Worm (Caenorhabditis elegans) whole organism, L4 larva: ENCODE measurements around the gene Y43B11AR.1.

ENCODE experiments used
- F37D6.2 ChIP-seq: sonication (generic microtip); optimal IDR thresholded peaks from 2 replicates; lab custom pipeline; 2016; ENCODE audit warnings: mild to moderate bottlenecking, missing genetic modification characterization, missing compliant biosample characterization
- F44E2.7 ChIP-seq: fragments of 200-800 bp; sonication (Bioruptor generic); IDR thresholded peaks from 2 replicates; pipeline ENCODE4 v2.1.2; 2022; ENCODE audit warnings: missing genetic modification characterization, missing compliant biosample characterization
- F49E8.2 ChIP-seq: sonication (generic microtip); optimal IDR thresholded peaks from 2 replicates; lab custom pipeline; 2016; ENCODE audit warnings: missing compliant biosample characterization, mild to moderate bottlenecking, missing genetic modification characterization, borderline replicate concordance
- R02D3.7 ChIP-seq: fragments of 150-350 bp; sonication (generic microtip); optimal IDR thresholded peaks from 3 replicates; lab custom pipeline; 2014; ENCODE audit warnings: missing biosample characterization, missing genetic modification characterization
- T26A8.4 ChIP-seq: fragments of 200-800 bp; sonication (Bioruptor generic); IDR thresholded peaks from 2 replicates; pipeline ENCODE4 v1.3.6; 2022; ENCODE audit warnings: missing genetic modification characterization, missing compliant biosample characterization
- Y105C5A.15 ChIP-seq: fragments of 200-800 bp; sonication (Bioruptor generic); IDR thresholded peaks from 2 replicates; pipeline ENCODE4 v1.3.6; 2022; ENCODE audit warnings: missing genetic modification characterization, missing compliant biosample characterization
- Y48G9A.11 ChIP-seq: fragments of 200-800 bp; sonication (Bioruptor generic); IDR thresholded peaks from 2 replicates; pipeline ENCODE4 v1.3.6; 2022; ENCODE audit warnings: missing genetic modification reagents, missing genetic modification characterization, missing compliant biosample characterization
- Y75B8A.6 ChIP-seq: fragments of 200-800 bp; sonication (Bioruptor generic); IDR thresholded peaks from 2 replicates; pipeline ENCODE4 v1.3.6; 2022; ENCODE audit warnings: missing genetic modification reagents, missing genetic modification characterization, missing compliant biosample characterization
- ZK337.2 ChIP-seq: fragments of 200-800 bp; sonication (Bioruptor generic); IDR thresholded peaks from 2 replicates; pipeline ENCODE4 v1.3.6; 2022; ENCODE audit warnings: missing genetic modification reagents, missing genetic modification characterization, missing compliant biosample characterization
- ZK546.5 ChIP-seq, 2 experiments: sonication (generic microtip); optimal IDR thresholded peaks; 2 replicates each; lab custom pipeline; 2017; ENCODE audit warnings: missing biosample characterization in 2 of 2, missing genetic modification characterization in 2 of 2
- aha-1 ChIP-seq: fragments of 150-350 bp; peaks from one replicate; lab custom pipeline; 2014; ENCODE audit warnings: missing biosample characterization, missing genetic modification characterization
- ama-1 ChIP-seq: fragments of 150-350 bp; optimal IDR thresholded peaks from 2 replicates; lab custom pipeline; 2014; ENCODE audit warnings: inconsistent platforms, mixed read lengths
- arid-1 ChIP-seq: fragments of 200-800 bp; sonication (Bioruptor generic); conservative IDR thresholded peaks from 2 replicates; pipeline ENCODE4 v1.3.6; 2022; ENCODE audit warnings: missing genetic modification reagents, missing genetic modification characterization, missing compliant biosample characterization
- ceh-62 ChIP-seq: sonication (generic microtip); optimal IDR thresholded peaks from 2 replicates; lab custom pipeline; 2017; ENCODE audit warnings: missing biosample characterization, missing genetic modification characterization
- ceh-82 ChIP-seq: sonication (generic microtip); optimal IDR thresholded peaks from 2 replicates; lab custom pipeline; 2017; ENCODE audit warnings: missing biosample characterization, missing genetic modification characterization
- ctbp-1 ChIP-seq: fragments of 200-800 bp; sonication (Bioruptor generic); IDR thresholded peaks from 2 replicates; pipeline ENCODE4 v1.3.6; 2022; ENCODE audit warnings: missing genetic modification reagents, missing genetic modification characterization, missing compliant biosample characterization
- daf-12 ChIP-seq: fragments of 150-350 bp; optimal IDR thresholded peaks from 2 replicates; lab custom pipeline; 2014; ENCODE audit warnings: missing biosample characterization, missing genetic modification reagents, missing genetic modification characterization
- daf-16 ChIP-seq, 3 experiments: sonication (generic microtip); optimal IDR thresholded peaks; 2 replicates each; lab custom pipeline; 2016 to 2017; ENCODE audit warnings: missing genetic modification characterization in 3 of 3, missing genetic modification reagents in 3 of 3, mild to moderate bottlenecking in 2 of 3, missing compliant biosample characterization in 2 of 3, missing biosample characterization in 1 of 3, moderate library complexity in 1 of 3
- dmd-6 ChIP-seq: fragments of 200-800 bp; sonication (Bioruptor generic); IDR thresholded peaks from 2 replicates; pipeline ENCODE4 v1.3.6; 2022; ENCODE audit warnings: missing genetic modification reagents, missing genetic modification characterization, missing compliant biosample characterization
- dpl-1 ChIP-seq: fragments of 150-350 bp; optimal IDR thresholded peaks from 2 replicates; lab custom pipeline; 2014; ENCODE audit warnings: missing biosample characterization, missing genetic modification reagents, missing genetic modification characterization
- dve-1 ChIP-seq: sonication (generic microtip); optimal IDR thresholded peaks from 2 replicates; lab custom pipeline; 2017; ENCODE audit warnings: antibody characterized with exemption, mild to moderate bottlenecking, missing genetic modification characterization, missing compliant biosample characterization; ENCODE audit not compliant: insufficient read depth
- egl-27 ChIP-seq: sonication (generic microtip); optimal IDR thresholded peaks from 3 replicates; lab custom pipeline; 2017; ENCODE audit warnings: missing biosample characterization, missing genetic modification reagents, missing genetic modification characterization
- egl-43 ChIP-seq: fragments of 200-800 bp; sonication (Bioruptor generic); IDR thresholded peaks from 2 replicates; pipeline ENCODE4 v1.3.6; 2022; ENCODE audit warnings: missing genetic modification reagents, missing genetic modification characterization, missing compliant biosample characterization
- hif-1 ChIP-seq, 2 experiments: sonication (generic microtip); optimal IDR thresholded peaks; 2 replicates each; lab custom pipeline; 2016 to 2017; ENCODE audit warnings: missing compliant biosample characterization in 2 of 2, missing genetic modification characterization in 2 of 2, missing genetic modification reagents in 2 of 2, missing genotype in 2 of 2, mild to moderate bottlenecking in 1 of 2
- hlh-30 ChIP-seq: sonication (generic microtip); optimal IDR thresholded peaks from 2 replicates; lab custom pipeline; 2017; ENCODE audit warnings: antibody characterized with exemption, mild to moderate bottlenecking, missing genetic modification characterization, missing compliant biosample characterization; ENCODE audit not compliant: insufficient read depth
- hmg-1.1 ChIP-seq: fragments of 200-800 bp; sonication (Bioruptor generic); IDR thresholded peaks from 2 replicates; pipeline ENCODE4 v1.3.6; 2022; ENCODE audit warnings: missing genetic modification reagents, missing genetic modification characterization, missing compliant biosample characterization
- jun-1 ChIP-seq: fragments of 150-350 bp; optimal IDR thresholded peaks from 2 replicates; lab custom pipeline; 2014; ENCODE audit warnings: missing biosample characterization, missing genetic modification reagents, missing genetic modification characterization
- lin-13 ChIP-seq: fragments of 150-350 bp; optimal IDR thresholded peaks from 2 replicates; lab custom pipeline; 2014; ENCODE audit warnings: missing biosample characterization, missing genetic modification reagents, missing genetic modification characterization
- lin-15B ChIP-seq: fragments of 150-350 bp; sonication (generic microtip); optimal IDR thresholded peaks from 3 replicates; lab custom pipeline; 2014; ENCODE audit warnings: missing biosample characterization, missing genetic modification characterization
- lin-29 ChIP-seq: fragments of 200-800 bp; sonication (Bioruptor generic); IDR thresholded peaks from 2 replicates; pipeline ENCODE4 v1.3.6; 2022; ENCODE audit warnings: missing genetic modification reagents, missing genetic modification characterization, missing compliant biosample characterization
- lir-3 ChIP-seq: sonication (generic microtip); optimal IDR thresholded peaks from 2 replicates; lab custom pipeline; 2016; ENCODE audit warnings: mild to moderate bottlenecking, missing genetic modification characterization, missing compliant biosample characterization
- nhr-102 ChIP-seq: sonication (generic microtip); optimal IDR thresholded peaks from 2 replicates; lab custom pipeline; 2016; ENCODE audit warnings: mild to moderate bottlenecking, missing genetic modification characterization, moderate library complexity, missing compliant biosample characterization
- nhr-237 ChIP-seq: sonication (generic microtip); optimal IDR thresholded peaks from 2 replicates; lab custom pipeline; 2017; ENCODE audit warnings: missing biosample characterization, missing genetic modification characterization
- nhr-25 ChIP-seq: sonication (generic microtip); optimal IDR thresholded peaks from 2 replicates; lab custom pipeline; 2017; ENCODE audit warnings: missing genetic modification characterization, mild to moderate bottlenecking, missing compliant biosample characterization, antibody characterized with exemption, moderate library complexity, borderline replicate concordance; ENCODE audit not compliant: insufficient read depth
- nhr-28 ChIP-seq: fragments of 150-350 bp; optimal IDR thresholded peaks from 2 replicates; lab custom pipeline; 2014; ENCODE audit warnings: missing biosample characterization, missing genetic modification characterization
- nhr-41 ChIP-seq: fragments of 200-800 bp; sonication (Bioruptor generic); IDR thresholded peaks from 2 replicates; pipeline ENCODE4 v1.3.6; 2022; ENCODE audit warnings: missing genetic modification reagents, missing genetic modification characterization, missing compliant biosample characterization
- nhr-42 ChIP-seq: fragments of 200-800 bp; sonication (Bioruptor generic); IDR thresholded peaks from 2 replicates; pipeline ENCODE4 v1.3.6; 2022; ENCODE audit warnings: missing genetic modification characterization, missing compliant biosample characterization
- pqm-1 ChIP-seq: sonication (generic microtip); optimal IDR thresholded peaks from 2 replicates; lab custom pipeline; 2017; ENCODE audit warnings: missing biosample characterization, missing genetic modification characterization
- set-16 ChIP-seq: fragments of 200-800 bp; sonication (Bioruptor generic); IDR thresholded peaks from 2 replicates; pipeline ENCODE4 v1.3.6; 2022; ENCODE audit warnings: missing genetic modification reagents, missing genetic modification characterization, missing compliant biosample characterization
- skn-1 ChIP-seq: fragments of 150-350 bp; optimal IDR thresholded peaks from 2 replicates; lab custom pipeline; 2014; ENCODE audit warnings: missing biosample characterization, missing genetic modification characterization
- snpc-1.2 ChIP-seq: fragments of 200-800 bp; sonication (Bioruptor generic); IDR thresholded peaks from 2 replicates; pipeline ENCODE4 v1.3.6; 2022; ENCODE audit warnings: missing genetic modification reagents, missing genetic modification characterization, missing compliant biosample characterization
- spr-1 ChIP-seq: sonication (generic microtip); optimal IDR thresholded peaks from 2 replicates; lab custom pipeline; 2016; ENCODE audit warnings: mild to moderate bottlenecking, missing genetic modification characterization, missing compliant biosample characterization
- spr-3 ChIP-seq: fragments of 200-800 bp; sonication (Bioruptor generic); optimal IDR thresholded peaks from 2 replicates; lab custom pipeline; 2018; ENCODE audit warnings: mild to moderate bottlenecking, missing genetic modification characterization, missing compliant biosample characterization
- unc-130 ChIP-seq: sonication (generic microtip); optimal IDR thresholded peaks from 2 replicates; lab custom pipeline; 2016; ENCODE audit warnings: missing genetic modification reagents, missing genetic modification characterization, missing compliant biosample characterization
- vab-7 ChIP-seq: fragments of 200-800 bp; sonication (Bioruptor generic); IDR thresholded peaks from 2 replicates; pipeline ENCODE4 v1.3.6; 2022; ENCODE audit warnings: missing genetic modification reagents, missing genetic modification characterization, missing compliant biosample characterization
- zfp-2 ChIP-seq: sonication (generic microtip); optimal IDR thresholded peaks from 2 replicates; lab custom pipeline; 2016; ENCODE audit warnings: mild to moderate bottlenecking, missing genetic modification characterization, missing compliant biosample characterization
- zfp-3 ChIP-seq: fragments of 200-800 bp; sonication (Bioruptor generic); conservative IDR thresholded peaks from 2 replicates; pipeline ENCODE4 v1.3.6; 2022; ENCODE audit warnings: missing genetic modification reagents, missing genetic modification characterization, missing compliant biosample characterization
- zip-2 ChIP-seq: fragments of 150-350 bp; optimal IDR thresholded peaks from 2 replicates; lab custom pipeline; 2014; ENCODE audit warnings: missing biosample characterization, missing genetic modification characterization
- ztf-11 ChIP-seq: fragments of 150-350 bp; optimal IDR thresholded peaks from 2 replicates; lab custom pipeline; 2014; ENCODE audit warnings: missing biosample characterization, missing genetic modification characterization

Y43B11AR.1 gene

DNA sequence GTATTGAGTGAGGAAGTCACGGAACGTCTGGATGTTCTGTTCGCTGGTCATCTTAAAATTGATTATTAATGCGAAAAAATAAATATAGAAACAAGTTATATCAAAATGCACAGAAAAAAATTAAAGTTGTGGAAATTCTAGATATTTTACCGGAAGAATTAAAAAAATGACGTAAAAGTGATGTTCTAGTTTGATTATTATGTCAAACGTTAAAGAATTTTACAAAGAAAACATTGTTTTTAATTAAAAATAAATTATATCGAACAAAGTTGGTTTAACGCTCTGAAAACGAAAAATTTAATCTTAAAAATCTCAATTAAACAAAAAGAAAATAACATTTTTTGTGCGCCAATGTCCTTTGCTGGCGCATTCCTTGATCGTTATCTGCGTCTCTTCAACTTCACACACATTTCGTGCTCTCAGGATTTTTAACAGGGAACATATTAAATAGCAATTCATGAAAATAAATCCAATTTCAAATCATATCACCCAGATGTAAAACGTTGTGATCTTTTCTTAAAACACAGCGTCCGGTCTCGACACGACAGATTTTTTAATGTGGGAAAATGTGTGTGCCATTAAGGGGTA is 36.7 kb upstream of the Y43B11AR.1 start, which contains the start of gene tin-9.1 (continued):
- TF ChIP-seq hlh-30 (tag; lab: Kevin White, UChicago): peak; percentile 66
- TF ChIP-seq egl-27: no peak
- TF ChIP-seq ceh-82 (tag; lab: Kevin White, UChicago): no peak
- TF ChIP-seq set-16: no peak
- TF ChIP-seq arid-1 (GFP tag; lab: Robert Waterston, UW): no peak
- no peak for TF ChIP-seq ama-1 (lab: Kevin White, UChicago)
- TF ChIP-seq lin-15B (tag; lab: Kevin White, UChicago): no peak
- no peak for TF ChIP-seq lin-29 (GFP tag; lab: Robert Waterston, UW)
- TF ChIP-seq R02D3.7 (tag; lab: Kevin White, UChicago): no peak
- no peak for TF ChIP-seq skn-1 (tag; lab: Kevin White, UChicago)
- TF ChIP-seq ZK546.5 (tag; optimal IDR thresholded peaks at IDR 0.05; lab: Kevin White, UChicago): no peak
- no peak for TF ChIP-seq pqm-1 (tag; lab: Kevin White, UChicago)
- peak; percentile 21 for TF ChIP-seq F37D6.2 (tag; lab: Kevin White, UChicago)
- no peak for TF ChIP-seq ztf-11
- TF ChIP-seq egl-43 (GFP tag; lab: Robert Waterston, UW): no peak
- TF ChIP-seq daf-12 (tag; lab: Kevin White, UChicago): no peak
- no peak for TF ChIP-seq Y75B8A.6 (GFP tag; lab: Robert Waterston, UW)
- TF ChIP-seq nhr-25 (tag; lab: Kevin White, UChicago): no peak
- no peak for TF ChIP-seq ctbp-1
- no peak for TF ChIP-seq ceh-62 (tag; lab: Kevin White, UChicago)
- TF ChIP-seq F44E2.7 (GFP tag; lab: Robert Waterston, UW): no peak
- peak; percentile 28; the same call in 1 of the 2 replicates for TF ChIP-seq T26A8.4 (GFP tag; lab: Robert Waterston, UW)
- TF ChIP-seq Y105C5A.15 (GFP tag; lab: Robert Waterston, UW): no peak
- TF ChIP-seq hif-1 (tag; optimal IDR thresholded peaks at IDR 0.05; lab: Kevin White, UChicago): no peak
- no peak for TF ChIP-seq unc-130 (GFP tag; lab: Kevin White, UChicago)

DNA sequence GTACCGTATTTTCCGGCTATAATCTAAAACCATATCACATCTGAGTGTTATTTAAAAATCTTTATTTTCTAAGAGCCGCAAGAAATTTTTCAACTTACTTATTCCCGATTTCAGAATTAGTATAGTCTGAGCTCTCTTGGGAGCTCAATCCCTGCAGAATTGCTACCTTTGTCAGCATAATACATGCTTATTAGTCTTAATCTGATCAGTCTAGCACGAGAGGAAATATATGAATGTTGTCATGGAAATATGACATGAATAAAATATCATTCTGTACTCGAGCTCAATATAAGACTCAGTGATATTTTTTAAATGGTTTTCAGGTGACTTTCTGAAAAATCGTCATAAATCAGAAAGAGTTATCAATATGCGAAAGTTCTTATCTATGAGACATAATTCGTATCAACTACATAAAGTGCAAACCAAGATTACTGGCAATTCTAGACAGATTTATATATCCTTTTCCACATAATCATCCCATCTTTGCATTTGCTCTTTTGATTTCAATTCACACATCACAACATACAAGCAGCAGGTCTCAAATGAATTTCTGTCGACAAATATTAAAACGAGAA is 35.9 kb upstream of the Y43B11AR.1 start:
- peak; percentile 35 for TF ChIP-seq nhr-28 (tag; lab: Kevin White, UChicago)
- TF ChIP-seq zip-2 (tag; lab: Kevin White, UChicago): no peak
- peak; percentile 20 for TF ChIP-seq dve-1
- TF ChIP-seq zfp-2 (tag; lab: Kevin White, UChicago): no peak
- no peak for TF ChIP-seq zfp-3
- TF ChIP-seq jun-1 (tag; lab: Kevin White, UChicago): no peak
- TF ChIP-seq lin-13 (GFP tag; lab: Kevin White, UChicago): no peak
- TF ChIP-seq vab-7 (GFP tag; lab: Robert Waterston, UW): no peak
- TF ChIP-seq nhr-237 (tag; lab: Kevin White, UChicago): no peak
- peak; percentile 33; the same call in 1 of the 2 replicates for TF ChIP-seq dmd-6 (GFP tag; lab: Robert Waterston, UW)
- no peak for TF ChIP-seq ctbp-1
- TF ChIP-seq aha-1 (tag; lab: Kevin White, UChicago): peak; percentile 19
- no peak for TF ChIP-seq lir-3 (tag; lab: Kevin White, UChicago)
- TF ChIP-seq dpl-1 (GFP tag; lab: Kevin White, UChicago): no peak
- no peak for TF ChIP-seq snpc-1.2
- no peak for TF ChIP-seq spr-3
- no peak for TF ChIP-seq hmg-1.1
- TF ChIP-seq nhr-42 (GFP tag; lab: Robert Waterston, UW): no peak
- peak; percentile 66 for TF ChIP-seq pqm-1 (tag; lab: Kevin White, UChicago)
- no peak for TF ChIP-seq nhr-41 (GFP tag; lab: Robert Waterston, UW)
- TF ChIP-seq egl-43 (GFP tag; lab: Robert Waterston, UW): no peak
- no peak for TF ChIP-seq daf-16 (GFP tag; optimal IDR thresholded peaks at IDR 0.05; lab: Kevin White, UChicago)
- peak; percentile 20 for TF ChIP-seq daf-16 (tag; optimal IDR thresholded peaks at IDR 0.05; lab: Kevin White, UChicago)
- TF ChIP-seq Y48G9A.11 (GFP tag; lab: Robert Waterston, UW): no peak
- TF ChIP-seq hlh-30 (tag; lab: Kevin White, UChicago): no peak
- no peak for TF ChIP-seq nhr-102 (tag; lab: Kevin White, UChicago)
- no peak for TF ChIP-seq spr-1 (tag; lab: Kevin White, UChicago)
- no peak for TF ChIP-seq F49E8.2 (tag; lab: Kevin White, UChicago)
- no peak for TF ChIP-seq ZK337.2
